Fruit fly (Drosophila melanogaster): ENCODE data around the gene ZC3H3.

The ZC3H3 gene

DNA sequence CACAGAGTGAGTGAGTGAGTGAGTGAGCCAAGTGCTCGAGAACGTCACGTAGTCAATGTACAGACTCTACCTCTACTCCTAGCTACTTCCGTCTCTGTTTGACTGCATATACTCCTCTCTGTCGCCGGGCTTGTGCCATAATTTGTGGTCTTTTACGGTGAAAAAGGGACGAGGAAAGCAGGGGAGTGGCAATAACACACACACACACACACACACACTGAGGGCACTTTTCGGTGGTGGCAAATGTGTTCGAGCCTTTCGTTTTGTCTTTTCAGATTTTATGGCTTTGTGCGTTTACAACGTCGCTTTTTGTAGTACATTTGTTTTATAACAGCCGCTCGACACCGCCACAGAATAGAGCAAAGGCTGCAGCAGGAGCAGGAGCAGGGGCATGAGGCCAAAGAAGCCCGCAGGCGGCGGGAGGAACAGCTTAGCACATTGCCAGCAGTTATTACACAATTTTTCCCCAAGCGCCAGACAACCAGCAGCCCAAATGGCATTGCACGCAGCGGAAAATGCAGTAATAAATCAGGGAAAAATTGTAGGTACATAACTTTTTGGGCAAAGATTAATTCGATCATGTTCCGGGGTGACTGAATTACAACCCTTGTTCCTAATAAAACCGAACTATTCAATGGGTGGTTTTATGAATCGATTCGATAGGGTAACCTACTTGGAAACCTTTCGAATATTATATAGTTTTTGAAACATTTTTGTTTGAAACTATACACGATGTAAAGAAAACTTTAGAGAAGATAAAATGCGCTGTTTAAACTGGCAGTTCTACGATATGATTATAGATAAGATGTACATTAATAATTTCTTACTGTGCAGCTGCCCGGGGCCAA lies 50.6 kb downstream of the ZC3H3 start (continued):
- TF ChIP-seq Oli (tag; optimal IDR thresholded peaks at IDR 0.05) (peak; percentile 40), Ptx1 (GFP tag; IDR thresholded peaks at IDR 0.05) (peak; percentile 30; the same call in 1 of the 2 replicates), CG3065 (GFP tag; optimal IDR thresholded peaks at IDR 0.05) (no peak), tll (GFP tag; optimal IDR thresholded peaks at IDR 0.05) (peak in 1 of 2 experiments; percentile 33), jigr1 (GFP tag; IDR thresholded peaks at IDR 0.05) (no peak), CG13894 (tag; optimal IDR thresholded peaks at IDR 0.05) (peak; percentile 3), Pdp1 (GFP tag; optimal IDR thresholded peaks at IDR 0.05) (peak in 1 of 2 experiments; percentile 59), CG34422 (GFP tag; IDR thresholded peaks at IDR 0.05) (no peak), en (GFP tag; optimal IDR thresholded peaks at IDR 0.05) (no peak), CG7928 (GFP tag; optimal IDR thresholded peaks at IDR 0.05) (no peak), Xbp1 (GFP tag; optimal IDR thresholded peaks at IDR 0.05) (peak; percentile 2), NC2α (GFP tag; optimal IDR thresholded peaks at IDR 0.05) (no peak), mam (GFP tag; optimal IDR thresholded peaks at IDR 0.05) (no peak), ATbp (GFP tag; optimal IDR thresholded peaks at IDR 0.05) (peak; percentile 0), slbo (GFP tag; IDR thresholded peaks at IDR 0.05) (no peak), CG7372 (GFP tag; IDR thresholded peaks at IDR 0.05) (no peak), D19A (tag; optimal IDR thresholded peaks at IDR 0.05) (peak; percentile 32), Jarid2 (GFP tag; optimal IDR thresholded peaks at IDR 0.05) (no peak), trh (GFP tag; optimal IDR thresholded peaks at IDR 0.05) (no peak), az2 (GFP tag; optimal IDR thresholded peaks at IDR 0.05) (no peak), ac (GFP tag; optimal IDR thresholded peaks at IDR 0.05) (no peak), CG14710 (tag; optimal IDR thresholded peaks at IDR 0.05) (peak; percentile 28), CG7839 (tag; optimal IDR thresholded peaks at IDR 0.05) (peak; percentile 15), CG2199 (GFP tag; IDR thresholded peaks at IDR 0.05) (peak; percentile 71; the same call in 1 of the 3 replicates), CG32772 (GFP tag; IDR thresholded peaks at IDR 0.05) (no peak), CG6689 (GFP tag; IDR thresholded peaks at IDR 0.05) (0 out of 2 replicates have a peak, but pooled peaks have one; percentile 29), CG2712 (tag; optimal IDR thresholded peaks at IDR 0.05) (peak; percentile 40), bigmax (GFP tag; optimal IDR thresholded peaks at IDR 0.05) (no peak), Six4 (GFP tag; optimal IDR thresholded peaks at IDR 0.05) (peak; percentile 16), CHES-1-like (GFP tag; optimal IDR thresholded peaks at IDR 0.05) (no peak), prd (optimal IDR thresholded peaks at IDR 0.05) (no peak), prd (GFP tag; IDR thresholded peaks at IDR 0.05) (no peak), vfl (GFP tag; optimal IDR thresholded peaks at IDR 0.05) (no peak), ab (GFP tag; optimal IDR thresholded peaks at IDR 0.05) (no peak), CG17385 (GFP tag; optimal IDR thresholded peaks at IDR 0.05) (peak; percentile 12), CG30403 (GFP tag; optimal IDR thresholded peaks at IDR 0.05) (peak; percentile 36), CG12219 (GFP tag; optimal IDR thresholded peaks at IDR 0.05) (no peak), Med (GFP tag) (peak; percentile 36), HLH3B (GFP tag; IDR thresholded peaks at IDR 0.05) (no peak), ftz-f1 (GFP tag; optimal IDR thresholded peaks at IDR 0.05) (no peak), crol (GFP tag; IDR thresholded peaks at IDR 0.05) (peak; percentile 88), D (optimal IDR thresholded peaks at IDR 0.05) (peak; percentile 30), D (GFP tag; optimal IDR thresholded peaks at IDR 0.05) (peak; percentile 17), grn (GFP tag; optimal IDR thresholded peaks at IDR 0.05) (no peak), jumu (GFP tag; optimal IDR thresholded peaks at IDR 0.05) (no peak), Fer2 (tag; optimal IDR thresholded peaks at IDR 0.05) (no peak), ranshi (GFP tag; IDR thresholded peaks at IDR 0.05) (no peak), CG4328 (GFP tag; optimal IDR thresholded peaks at IDR 0.05) (no peak), CG6272 (GFP tag; IDR thresholded peaks at IDR 0.05) (no peak), CG8359 (GFP tag; optimal IDR thresholded peaks at IDR 0.05; ENCODE audit: borderline replicate concordance) (peak; percentile 11)
